Worm (Caenorhabditis elegans): Measurements from ENCODE around the gene dpf-4.

The dpf-4 gene

ce11 chrIII:5859008-5859407 lies at the start of gene dpf-4:
Gene dpf-4, plus strand, starts transcription at chrIII:5859308.
- no peak for TF ChIP-seq pqm-1 (tag; optimal IDR thresholded peaks at IDR 0.05)
- TF ChIP-seq efl-1 (optimal IDR thresholded peaks at IDR 0.05): no peak
- peak in 1 of 2 experiments; percentile 75 for TF ChIP-seq efl-1 (GFP tag; optimal IDR thresholded peaks at IDR 0.05 in 1 of 2)

- TF ChIP-seq lin-14 (GFP tag; optimal IDR thresholded peaks at IDR 0.05): peak; percentile 14
- TF ChIP-seq sox-4 (tag; optimal IDR thresholded peaks at IDR 0.05): no peak
- no peak for TF ChIP-seq fkh-10 (GFP tag; optimal IDR thresholded peaks at IDR 0.05)
- TF ChIP-seq ztf-11 (tag; optimal IDR thresholded peaks at IDR 0.05): no peak
- peak; percentile 14 for TF ChIP-seq nhr-85 (tag)
- TF ChIP-seq zip-4 (GFP tag; optimal IDR thresholded peaks at IDR 0.05): no peak
- no peak for TF ChIP-seq pag-3 (tag; optimal IDR thresholded peaks at IDR 0.05; ENCODE audit: borderline replicate concordance, insufficient read depth)
Observed at ce11 chrIII:5810012-5810411, 49.1 kb upstream of the dpf-4 start.

ce11 chrIII:5811957-5812356 lies 47.2 kb upstream of the dpf-4 start:
- TF ChIP-seq rnt-1 (tag; optimal IDR thresholded peaks at IDR 0.05) (no peak), nhr-76 (tag; optimal IDR thresholded peaks at IDR 0.05) (no peak), nhr-77 (tag; optimal IDR thresholded peaks at IDR 0.05) (no peak), fkh-4 (tag; optimal IDR thresholded peaks at IDR 0.05; ENCODE audit: borderline replicate concordance) (no peak), unc-98 (GFP tag; IDR thresholded peaks at IDR 0.05) (no peak), ceh-88 (GFP tag; IDR thresholded peaks at IDR 0.05) (no peak), tbx-2 (tag; optimal IDR thresholded peaks at IDR 0.05) (no peak), tlp-1 (tag; optimal IDR thresholded peaks at IDR 0.05) (no peak), unc-130 (tag; optimal IDR thresholded peaks at IDR 0.05) (no peak)

ce11 chrIII:5812672-5813071 lies 46.4 kb upstream of the dpf-4 start:
- TF ChIP-seq ets-5 (GFP tag; IDR thresholded peaks at IDR 0.05) (no peak), unc-130 (tag; optimal IDR thresholded peaks at IDR 0.05) (no peak), snpc-4 (tag; optimal IDR thresholded peaks at IDR 0.05) (no peak), nhr-71 (tag; optimal IDR thresholded peaks at IDR 0.05) (peak; percentile 47), hlh-4 (tag; optimal IDR thresholded peaks at IDR 0.05) (no peak), dpl-1 (GFP tag; optimal IDR thresholded peaks at IDR 0.05) (no peak), fkh-10 (GFP tag; optimal IDR thresholded peaks at IDR 0.05) (no peak), nhr-12 (tag; optimal IDR thresholded peaks at IDR 0.05) (no peak), aha-1 (tag; optimal IDR thresholded peaks at IDR 0.05) (no peak), fos-1 (tag; optimal IDR thresholded peaks at IDR 0.05) (no peak), lsy-2 (tag; optimal IDR thresholded peaks at IDR 0.05) (peak in 1 of 2 experiments; percentile 5), nhr-84 (tag; optimal IDR thresholded peaks at IDR 0.05) (no peak), snu-23 (GFP tag; optimal IDR thresholded peaks at IDR 0.05) (peak; percentile 32), hlh-17 (GFP tag; optimal IDR thresholded peaks at IDR 0.05; ENCODE audit: borderline replicate concordance) (no peak), alr-1 (tag; optimal IDR thresholded peaks at IDR 0.05; ENCODE audit: borderline replicate concordance) (no peak), nhr-19 (GFP tag; conservative IDR thresholded peaks at IDR 0.05) (no peak), ceh-90 (tag; optimal IDR thresholded peaks at IDR 0.05) (no peak), sptf-1 (tag; optimal IDR thresholded peaks at IDR 0.05) (no peak), mep-1 (tag; optimal IDR thresholded peaks at IDR 0.05) (peak; percentile 31), nhr-85 (tag) (peak; percentile 64), efl-1 (optimal IDR thresholded peaks at IDR 0.05) (no peak), efl-1 (GFP tag; optimal IDR thresholded peaks at IDR 0.05 in 1 of 2) (peak in 1 of 2 experiments; percentile 68), sup-37 (GFP tag; optimal IDR thresholded peaks at IDR 0.05) (no peak), pax-3 (tag; optimal IDR thresholded peaks at IDR 0.05) (no peak), mef-2 (tag; optimal IDR thresholded peaks at IDR 0.05) (no peak), ztf-4 (tag; optimal IDR thresholded peaks at IDR 0.05) (no peak), nhr-20 (tag; optimal IDR thresholded peaks at IDR 0.05) (peak; percentile 36), unc-62 (GFP tag; optimal IDR thresholded peaks at IDR 0.05) (no peak), pag-3 (tag; optimal IDR thresholded peaks at IDR 0.05; ENCODE audit: borderline replicate concordance, insufficient read depth) (no peak), swsn-7 (tag; optimal IDR thresholded peaks at IDR 0.05) (no peak), ces-1 (GFP tag; optimal IDR thresholded peaks at IDR 0.05) (no peak), nhr-28 (tag; optimal IDR thresholded peaks at IDR 0.05) (no peak), mdl-1 (tag; optimal IDR thresholded peaks at IDR 0.05) (no peak), elt-3 (tag; optimal IDR thresholded peaks at IDR 0.05) (peak in 4 of 6 experiments; percentile 7 to 66 (median 34)), lin-13 (GFP tag; optimal IDR thresholded peaks at IDR 0.05) (no peak)

Measured in whole organism, L1 larva.